Fruit fly (Drosophila melanogaster) whole organism, embryonic: ENCODE results near the gene CG13601.

Experiments
- CG11085 ChIP-seq: fragments of 200-800 bp; sonication (Bioruptor generic); IDR thresholded peaks from 2 replicates; pipeline ENCODE4 v1.3.6; 2022; ENCODE audit warnings: missing biosample characterization, missing genetic modification characterization
- CG11247 ChIP-seq: fragments of 200-800 bp; sonication (Bioruptor generic); IDR thresholded peaks from 2 replicates; pipeline ENCODE4 v1.3.6; 2022; ENCODE audit warnings: missing biosample characterization, missing genetic modification characterization
- CG11504 ChIP-seq: fragments of 200-800 bp; sonication (Bioruptor generic); optimal IDR thresholded peaks from 3 replicates; lab custom pipeline; 2019; ENCODE audit warnings: missing biosample characterization, mild to moderate bottlenecking, missing genetic modification characterization, moderate library complexity
- CG14014 ChIP-seq: fragments of 200-800 bp; sonication (Bioruptor generic); IDR thresholded peaks from 2 replicates; pipeline ENCODE4 v1.3.6; 2022; ENCODE audit warnings: missing biosample characterization, missing genetic modification characterization
- CG14667 ChIP-seq: fragments of 200-800 bp; sonication (Bioruptor generic); IDR thresholded peaks from 2 replicates; pipeline ENCODE4 v1.3.6; 2022; ENCODE audit warnings: missing biosample characterization, missing genetic modification characterization
- CG15073 ChIP-seq: fragments of 200-800 bp; sonication (Bioruptor generic); optimal IDR thresholded peaks from 2 replicates; lab custom pipeline; 2016; ENCODE audit warnings: missing biosample characterization, missing genetic modification characterization
- CG15269 ChIP-seq: fragments of 200-800 bp; sonication (Bioruptor generic); optimal IDR thresholded peaks from 2 replicates; lab custom pipeline; 2018; ENCODE audit warnings: missing biosample characterization, mild to moderate bottlenecking, missing genetic modification characterization, moderate library complexity
- CG1647 ChIP-seq: fragments of 200-800 bp; sonication (Bioruptor generic); optimal IDR thresholded peaks from 3 replicates; lab custom pipeline; 2016; ENCODE audit warnings: missing biosample characterization, missing genetic modification characterization
- CG16813 ChIP-seq: fragments of 200-800 bp; sonication (Bioruptor generic); IDR thresholded peaks from 3 replicates; pipeline ENCODE4 v1.3.6; 2022; ENCODE audit warnings: missing biosample characterization, missing genetic modification characterization; ENCODE audit not compliant: partially characterized antibody
- CG18011 ChIP-seq: fragments of 200-800 bp; sonication (Bioruptor generic); optimal IDR thresholded peaks from 2 replicates; lab custom pipeline; 2017; ENCODE audit warnings: missing biosample characterization, missing genetic modification characterization, mild to moderate bottlenecking, moderate library complexity, missing genotype
- CG18599 ChIP-seq: fragments of 200-800 bp; sonication (Bioruptor generic); optimal IDR thresholded peaks from 3 replicates; lab custom pipeline; 2017; ENCODE audit warnings: missing biosample characterization, missing genetic modification characterization, mild to moderate bottlenecking, moderate library complexity, missing genetic modification reagents
- CG2712 ChIP-seq: fragments of 200-800 bp; optimal IDR thresholded peaks from 3 replicates; lab custom pipeline; 2019; ENCODE audit warnings: missing biosample characterization, mild to moderate bottlenecking, missing genetic modification characterization, moderate library complexity
- CG6683 ChIP-seq: fragments of 200-800 bp; sonication (Bioruptor generic); optimal IDR thresholded peaks from 2 replicates; lab custom pipeline; 2017; ENCODE audit warnings: missing biosample characterization, mild to moderate bottlenecking, missing genetic modification characterization, missing genetic modification reagents
- CG9727 ChIP-seq: fragments of 200-800 bp; sonication (Bioruptor generic); optimal IDR thresholded peaks from 3 replicates; lab custom pipeline; 2017; ENCODE audit warnings: missing biosample characterization, mild to moderate bottlenecking, missing genetic modification characterization
- Dad ChIP-seq: fragments of 200-800 bp; sonication (Bioruptor generic); optimal IDR thresholded peaks from 3 replicates; lab custom pipeline; 2016; ENCODE audit warnings: missing biosample characterization, missing genetic modification characterization
- Dref ChIP-seq: fragments of 200-800 bp; sonication (Bioruptor generic); IDR thresholded peaks from 2 replicates; pipeline ENCODE4 v1.3.6; 2022; ENCODE audit warnings: missing biosample characterization, missing genetic modification characterization
- Ets97D ChIP-seq: fragments of 200-800 bp; sonication (Bioruptor generic); optimal IDR thresholded peaks from 3 replicates; lab custom pipeline; 2016; ENCODE audit warnings: missing biosample characterization, missing genetic modification characterization
- HHEX ChIP-seq: fragments of 200-800 bp; sonication (Bioruptor generic); optimal IDR thresholded peaks from 3 replicates; lab custom pipeline; 2017; ENCODE audit warnings: missing biosample characterization, mild to moderate bottlenecking, missing genetic modification characterization, missing genetic modification reagents
- Hmr ChIP-seq: fragments of 200-800 bp; sonication (Bioruptor generic); optimal IDR thresholded peaks from 3 replicates; lab custom pipeline; 2017; ENCODE audit warnings: mild to moderate bottlenecking, missing biosample characterization, missing genetic modification reagents, missing genetic modification characterization
- Kr ChIP-seq: fragments of 200-800 bp; sonication (Bioruptor generic); optimal IDR thresholded peaks from 2 replicates; lab custom pipeline; 2017; ENCODE audit warnings: missing biosample characterization, mild to moderate bottlenecking, missing genetic modification characterization
- NFAT ChIP-seq: fragments of 200-800 bp; sonication (Bioruptor generic); IDR thresholded peaks from 2 replicates; pipeline ENCODE4 v1.3.6; 2022; ENCODE audit warnings: missing biosample characterization, missing genetic modification characterization
- Nf-YC ChIP-seq: fragments of 200-800 bp; optimal IDR thresholded peaks from 3 replicates; lab custom pipeline; 2019; ENCODE audit warnings: missing biosample characterization, mild to moderate bottlenecking, missing genetic modification characterization, moderate library complexity
- NfI ChIP-seq: fragments of 200-800 bp; sonication (Bioruptor generic); optimal IDR thresholded peaks from 3 replicates; lab custom pipeline; 2018; ENCODE audit warnings: missing biosample characterization, mild to moderate bottlenecking, missing genetic modification characterization, moderate library complexity
- Oaz ChIP-seq: fragments of 200-800 bp; sonication (Bioruptor generic); IDR thresholded peaks from 2 replicates; pipeline ENCODE4 v1.3.6; 2022; ENCODE audit warnings: missing biosample characterization, missing genetic modification characterization
- Trl ChIP-seq, 3 experiments: fragments of >200 bp in 2 of 3; fragments of 200-800 bp in 1 of 3; sonication (Bioruptor generic) in 1 of 3; optimal IDR thresholded peaks; 2 replicates in 1 of 3; 3 replicates in 2 of 3; lab custom pipeline; 2016 to 2017; ENCODE audit warnings: missing biosample characterization in 1 of 3, missing genetic modification characterization in 1 of 3
- Usf ChIP-seq: fragments of 200-800 bp; sonication (Bioruptor generic); optimal IDR thresholded peaks from 2 replicates; lab custom pipeline; 2017; ENCODE audit warnings: missing genotype, missing biosample characterization, missing genetic modification characterization
- Vsx1 ChIP-seq: fragments of 200-800 bp; sonication (Bioruptor generic); optimal IDR thresholded peaks from 2 replicates; lab custom pipeline; 2017; ENCODE audit warnings: missing biosample characterization, mild to moderate bottlenecking, missing genetic modification characterization, missing genetic modification reagents
- Xbp1 ChIP-seq: fragments of 200-800 bp; sonication (Bioruptor generic); optimal IDR thresholded peaks from 3 replicates; lab custom pipeline; 2016; ENCODE audit warnings: missing biosample characterization, mild to moderate bottlenecking, missing genetic modification characterization
- Xrp1 ChIP-seq: fragments of 200-800 bp; sonication (Bioruptor generic); IDR thresholded peaks from 2 replicates; pipeline ENCODE4 v1.3.6; 2022; ENCODE audit warnings: missing biosample characterization, missing genetic modification characterization
- bbx ChIP-seq: fragments of 200-800 bp; sonication (Bioruptor generic); IDR thresholded peaks from 2 replicates; pipeline ENCODE4 v1.3.6; 2022; ENCODE audit warnings: missing biosample characterization, missing genetic modification characterization; ENCODE audit not compliant: partially characterized antibody
- bcd ChIP-seq: fragments of 200-800 bp; sonication (Bioruptor generic); optimal IDR thresholded peaks from 2 replicates; lab custom pipeline; 2017; ENCODE audit warnings: missing biosample characterization, mild to moderate bottlenecking, missing genetic modification characterization
- cad ChIP-seq: fragments of >200 bp; optimal IDR thresholded peaks from 2 replicates; lab custom pipeline; 2017; ENCODE audit warnings: missing biosample characterization, missing genetic modification characterization
- emc ChIP-seq: fragments of 200-800 bp; sonication (Bioruptor generic); optimal IDR thresholded peaks from 2 replicates; lab custom pipeline; 2016; ENCODE audit warnings: missing biosample characterization, missing genetic modification characterization
- exex ChIP-seq: fragments of 200-800 bp; sonication (Bioruptor generic); optimal IDR thresholded peaks from 4 replicates; lab custom pipeline; 2018; ENCODE audit warnings: missing biosample characterization, mild to moderate bottlenecking, missing genetic modification characterization, moderate library complexity
- eyg ChIP-seq: fragments of 200-800 bp; sonication (Bioruptor generic); optimal IDR thresholded peaks from 3 replicates; lab custom pipeline; 2016; ENCODE audit warnings: missing biosample characterization, missing genetic modification characterization
- hb ChIP-seq: fragments of 200-800 bp; sonication (Bioruptor generic); IDR thresholded peaks from 3 replicates; pipeline ENCODE4 v1.3.6; 2022; ENCODE audit warnings: missing biosample characterization, missing genetic modification characterization; ENCODE audit not compliant: partially characterized antibody
- jumu ChIP-seq: fragments of 200-800 bp; sonication (Bioruptor generic); optimal IDR thresholded peaks from 3 replicates; lab custom pipeline; 2016; ENCODE audit warnings: missing biosample characterization, missing genetic modification characterization
- lbe ChIP-seq: fragments of 200-800 bp; sonication (Bioruptor generic); optimal IDR thresholded peaks from 2 replicates; lab custom pipeline; 2016; ENCODE audit warnings: missing biosample characterization, mild to moderate bottlenecking, missing genetic modification characterization
- lola ChIP-seq, 3 experiments: fragments of >200 bp in 2 of 3; fragments of 200-800 bp in 1 of 3; sonication (Bioruptor generic) in 1 of 3; optimal IDR thresholded peaks; 2 replicates each; lab custom pipeline; 2017 to 2019; ENCODE audit warnings: missing biosample characterization in 3 of 3, missing genetic modification characterization in 3 of 3, mild to moderate bottlenecking in 1 of 3, moderate library complexity in 1 of 3
- luna ChIP-seq: fragments of 200-800 bp; sonication (Bioruptor generic); optimal IDR thresholded peaks from 2 replicates; lab custom pipeline; 2016; ENCODE audit warnings: missing biosample characterization, missing genetic modification characterization
- odd ChIP-seq: fragments of 200-800 bp; sonication (Bioruptor generic); optimal IDR thresholded peaks from 2 replicates; lab custom pipeline; 2017; ENCODE audit warnings: missing biosample characterization, mild to moderate bottlenecking, missing genetic modification characterization
- salm ChIP-seq: fragments of 200-800 bp; sonication (Bioruptor generic); optimal IDR thresholded peaks from 2 replicates; lab custom pipeline; 2018; ENCODE audit warnings: missing biosample characterization, mild to moderate bottlenecking, missing genetic modification characterization
- seq ChIP-seq: fragments of 200-800 bp; sonication (Bioruptor generic); IDR thresholded peaks from 2 replicates; pipeline ENCODE4 v1.3.6; 2022; ENCODE audit warnings: missing biosample characterization, missing genetic modification characterization
- sisA ChIP-seq: fragments of 200-800 bp; sonication (Bioruptor generic); IDR thresholded peaks from 2 replicates; pipeline ENCODE4 v1.3.6; 2022; ENCODE audit warnings: missing biosample characterization, missing genetic modification characterization
- slou ChIP-seq: fragments of 200-800 bp; sonication (Bioruptor generic); optimal IDR thresholded peaks from 3 replicates; lab custom pipeline; 2016; ENCODE audit warnings: missing biosample characterization, missing genetic modification characterization
- so ChIP-seq: fragments of 200-800 bp; sonication (Bioruptor generic); IDR thresholded peaks from 3 replicates; pipeline ENCODE4 v1.3.6; 2022; ENCODE audit warnings: missing biosample characterization, missing genetic modification characterization
- vnd ChIP-seq: fragments of 200-800 bp; sonication (Bioruptor generic); IDR thresholded peaks from 3 replicates; pipeline ENCODE4 v1.3.6; 2022; ENCODE audit warnings: missing biosample characterization, missing genetic modification characterization; ENCODE audit not compliant: partially characterized antibody
- zf30C ChIP-seq: fragments of 200-800 bp; sonication (Bioruptor generic); optimal IDR thresholded peaks from 3 replicates; lab custom pipeline; 2018; ENCODE audit warnings: missing biosample characterization, mild to moderate bottlenecking, missing genetic modification characterization

CG13601 gene

DNA sequence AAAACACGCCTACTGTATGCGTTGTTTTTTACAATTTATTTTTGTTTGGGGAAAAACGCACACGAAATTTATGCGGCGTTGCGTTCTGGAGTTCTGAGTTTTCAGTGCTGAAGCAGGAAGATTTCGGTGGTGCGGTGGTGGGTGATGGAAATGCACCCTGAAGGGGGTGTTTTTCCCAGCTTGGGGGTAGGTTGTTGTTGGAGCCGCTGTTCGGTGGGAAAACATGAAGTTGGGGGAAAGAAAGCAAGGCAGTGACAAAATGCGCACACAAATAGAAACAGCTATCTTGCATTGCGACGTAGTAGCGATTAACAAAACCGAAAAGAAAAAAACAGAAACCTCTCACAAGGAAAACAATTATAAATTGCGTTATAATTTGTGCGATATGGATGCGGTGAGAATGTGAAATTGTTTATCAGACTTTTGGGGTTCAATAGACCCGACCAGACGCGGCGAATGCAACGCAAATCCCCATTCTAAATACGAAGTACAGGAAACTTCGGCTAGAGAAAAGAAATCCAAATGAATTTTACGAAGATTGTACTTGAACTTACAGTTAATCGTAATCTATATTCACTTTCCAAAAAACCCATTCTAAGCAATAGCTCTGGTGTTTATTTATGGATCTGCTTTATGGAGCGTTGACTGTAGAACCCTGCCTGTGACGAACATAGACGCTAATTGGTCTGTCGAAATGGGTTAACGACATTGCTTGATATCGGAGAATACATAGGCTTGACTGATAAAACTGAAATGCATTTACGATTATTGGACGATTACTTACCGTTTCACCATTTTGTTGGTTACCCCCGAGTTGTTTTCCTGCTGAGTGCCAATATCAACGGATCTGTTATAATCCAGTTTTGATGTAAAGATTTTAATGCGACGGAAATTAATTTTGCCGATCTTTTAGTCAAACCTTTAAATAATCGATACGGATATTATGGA lies 38.9 kb downstream of the CG13601 start (continued):
- TF ChIP-seq CG16813: no peak
- no peak for TF ChIP-seq vnd (GFP tag; lab: Robert Waterston, UW)
- no peak for TF ChIP-seq Ets97D
- no peak for TF ChIP-seq Usf (GFP tag; lab: Kevin White, UChicago)
- peak; percentile 36 for TF ChIP-seq CG2712 (tag; lab: Kevin White, UChicago)
- no peak for TF ChIP-seq CG11247 (GFP tag; lab: Robert Waterston, UW)
- TF ChIP-seq CG15073 (GFP tag; lab: Kevin White, UChicago): no peak
- peak; percentile 47 for TF ChIP-seq CG18599 (GFP tag; lab: Kevin White, UChicago)
- TF ChIP-seq CG14014 (GFP tag; lab: Robert Waterston, UW): no peak
- TF ChIP-seq so: no peak
- peak; percentile 50; the same call in 1 of the 2 replicates for TF ChIP-seq Xrp1 (GFP tag; lab: Robert Waterston, UW)
- TF ChIP-seq Nf-YC (tag; lab: Kevin White, UChicago): no peak
- no peak for TF ChIP-seq exex (tag; lab: Kevin White, UChicago)
- no peak for TF ChIP-seq CG1647 (GFP tag; lab: Kevin White, UChicago)
- TF ChIP-seq lola (GFP tag; optimal IDR thresholded peaks at IDR 0.05; lab: Kevin White, UChicago): peak in 1 of 3 experiments; percentile 11
- TF ChIP-seq NfI (GFP tag; lab: Kevin White, UChicago): no peak
- TF ChIP-seq Vsx1 (GFP tag; lab: Kevin White, UChicago): no peak
- TF ChIP-seq cad (GFP tag; lab: Kevin White, UChicago): no peak
- TF ChIP-seq NFAT (GFP tag; lab: Robert Waterston, UW): no peak
- peak; percentile 33 for TF ChIP-seq Xbp1 (GFP tag; lab: Kevin White, UChicago)
- TF ChIP-seq CG9727 (GFP tag; lab: Kevin White, UChicago): no peak
- no peak for TF ChIP-seq Kr (GFP tag; lab: Kevin White, UChicago)
- no peak for TF ChIP-seq CG14667 (GFP tag; lab: Robert Waterston, UW)
- no peak for TF ChIP-seq Dad (GFP tag; lab: Kevin White, UChicago)
- no peak for TF ChIP-seq HHEX (GFP tag; lab: Kevin White, UChicago)
- TF ChIP-seq CG18011 (GFP tag; lab: Kevin White, UChicago): no peak
- TF ChIP-seq jumu (GFP tag; lab: Kevin White, UChicago): no peak
- peak; percentile 5 for TF ChIP-seq bcd (GFP tag; lab: Kevin White, UChicago)
- TF ChIP-seq Hmr (GFP tag; lab: Kevin White, UChicago): no peak
- no peak for TF ChIP-seq odd
- TF ChIP-seq bbx (GFP tag; lab: Robert Waterston, UW): no peak
- TF ChIP-seq Dref (GFP tag; lab: Robert Waterston, UW): no peak
- no peak for TF ChIP-seq salm (tag; lab: Kevin White, UChicago)
- TF ChIP-seq CG6683 (GFP tag; lab: Kevin White, UChicago): no peak
- TF ChIP-seq luna (GFP tag; lab: Kevin White, UChicago): no peak
- no peak for TF ChIP-seq hb (GFP tag; lab: Robert Waterston, UW)
- peak; percentile 34; the same call in 1 of the 2 replicates for TF ChIP-seq sisA (GFP tag; lab: Robert Waterston, UW)
- TF ChIP-seq CG15269: peak; percentile 35
- TF ChIP-seq Oaz: no peak
- peak; percentile 85 for TF ChIP-seq lbe (GFP tag; lab: Kevin White, UChicago)
- TF ChIP-seq eyg: no peak
- peak; percentile 42 for TF ChIP-seq CG11504 (tag; lab: Kevin White, UChicago)
- no peak for TF ChIP-seq Trl (optimal IDR thresholded peaks at IDR 0.05; lab: Kevin White, UChicago)
- peak; percentile 12 for TF ChIP-seq Trl (GFP tag; optimal IDR thresholded peaks at IDR 0.05; lab: Kevin White, UChicago)
- peak; percentile 43 for TF ChIP-seq zf30C
- TF ChIP-seq CG11085 (GFP tag; lab: Robert Waterston, UW): no peak
- TF ChIP-seq seq (GFP tag; lab: Robert Waterston, UW): 0 out of 2 replicates have a peak, but pooled peaks have one; percentile 32
- no peak for TF ChIP-seq emc (GFP tag; lab: Kevin White, UChicago)
- no peak for TF ChIP-seq slou
